Worm (Caenorhabditis elegans): ENCODE results near the gene cest-6.

ce11 chrIV:6912851-6913588 is 15.3 kb downstream of the cest-6 start, which contains the start of gene T22D1.3:
- no peak for TF ChIP-seq fkh-10 (GFP tag; optimal IDR thresholded peaks at IDR 0.05)
- no peak for TF ChIP-seq pha-4 (tag; optimal IDR thresholded peaks at IDR 0.05)
- TF ChIP-seq tbx-7 (tag; optimal IDR thresholded peaks at IDR 0.05) = no peak
- TF ChIP-seq lin-11 (tag; optimal IDR thresholded peaks at IDR 0.05) = no peak
- no peak for TF ChIP-seq elt-2 (tag; optimal IDR thresholded peaks at IDR 0.05)
- TF ChIP-seq C38D4.7 (GFP tag; optimal IDR thresholded peaks at IDR 0.05) = no peak
- no peak for TF ChIP-seq F13H6.1 (tag; optimal IDR thresholded peaks at IDR 0.05)
- TF ChIP-seq eyg-1 (tag; optimal IDR thresholded peaks at IDR 0.05) = no peak
- peak; percentile 28 for TF ChIP-seq ama-1 (optimal IDR thresholded peaks at IDR 0.05)
- no peak for TF ChIP-seq ets-4 (tag; optimal IDR thresholded peaks at IDR 0.05)
- no peak for TF ChIP-seq hlh-13 (GFP tag; optimal IDR thresholded peaks at IDR 0.05)
